Worm (Caenorhabditis elegans) whole organism, L4/young adult: Measurements from ENCODE around the gene C32D5.14.

Source experiments
- W03F9.2 ChIP-seq: fragments of 150-350 bp; optimal IDR thresholded peaks from 2 replicates; lab custom pipeline; 2014; ENCODE audit warnings: missing biosample characterization, missing genetic modification characterization
- dao-5 ChIP-seq: sonication (generic microtip); optimal IDR thresholded peaks from 2 replicates; lab custom pipeline; 2016; ENCODE audit warnings: missing genotype, missing genetic modification characterization, moderate library complexity, missing compliant biosample characterization
- him-1 ChIP-seq: sonication (generic microtip); optimal IDR thresholded peaks from 2 replicates; lab custom pipeline; 2016; ENCODE audit warnings: missing genotype, missing genetic modification reagents, missing genetic modification characterization, missing compliant biosample characterization

C32D5.14 gene

ce11 chrII:6324086-6324485 lies 11.2 kb upstream of the C32D5.14 start, which contains the start of gene sma-6:
sma-6 (plus strand) TSS chrII:6324484.
- TF ChIP-seq him-1 (tag; lab: Kevin White, UChicago) (no peak), dao-5 (tag; lab: Kevin White, UChicago) (no peak), W03F9.2 (tag; lab: Kevin White, UChicago) (no peak)

- TF ChIP-seq W03F9.2 (tag; lab: Kevin White, UChicago) (no peak), him-1 (tag; lab: Kevin White, UChicago) (no peak), dao-5 (tag; lab: Kevin White, UChicago) (no peak)
These were observed 8.0 kb upstream of the C32D5.14 start for ce11 chrII:6327317-6327716.

DNA sequence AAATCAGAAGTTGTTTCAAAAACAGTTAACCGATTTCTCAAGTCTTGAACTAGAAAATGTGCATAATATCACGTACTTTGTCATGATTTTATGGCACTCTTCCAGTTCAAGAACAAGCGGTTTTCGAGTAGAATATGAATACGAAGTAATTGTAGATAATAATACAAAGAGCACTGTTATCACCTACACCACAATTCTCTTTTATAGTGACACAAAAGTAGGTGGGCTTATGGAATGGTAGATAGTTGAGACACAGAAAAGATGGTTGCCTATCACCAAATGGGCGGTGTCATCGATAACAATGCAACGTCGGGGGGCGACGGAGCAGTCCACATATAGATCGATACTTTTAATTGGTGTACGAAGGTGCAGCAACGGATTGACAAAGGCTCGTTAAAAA lies 6.6 kb upstream of the C32D5.14 start:
- no peak for TF ChIP-seq W03F9.2 (tag; lab: Kevin White, UChicago)
- TF ChIP-seq dao-5 (tag; lab: Kevin White, UChicago): no peak
- TF ChIP-seq him-1 (tag; lab: Kevin White, UChicago): no peak

ce11 chrII:6331222-6331830 lies 4.0 kb upstream of the C32D5.14 start, which contains the start of gene set-4:
set-4 (minus strand) TSS chrII:6331341.
- no peak for TF ChIP-seq dao-5 (tag; lab: Kevin White, UChicago)
- peak; percentile 51 for TF ChIP-seq W03F9.2 (tag; lab: Kevin White, UChicago)
- TF ChIP-seq him-1 (tag; lab: Kevin White, UChicago): peak; percentile 78

- no peak for TF ChIP-seq W03F9.2 (tag; lab: Kevin White, UChicago)
- TF ChIP-seq him-1 (tag; lab: Kevin White, UChicago): no peak
- TF ChIP-seq dao-5 (tag; lab: Kevin White, UChicago): no peak
These were observed 1.4 kb upstream of the C32D5.14 start, which contains the start of gene ttc-39B for ce11 chrII:6333887-6334286. ttc-39B (minus strand) TSS chrII:6333987.

DNA sequence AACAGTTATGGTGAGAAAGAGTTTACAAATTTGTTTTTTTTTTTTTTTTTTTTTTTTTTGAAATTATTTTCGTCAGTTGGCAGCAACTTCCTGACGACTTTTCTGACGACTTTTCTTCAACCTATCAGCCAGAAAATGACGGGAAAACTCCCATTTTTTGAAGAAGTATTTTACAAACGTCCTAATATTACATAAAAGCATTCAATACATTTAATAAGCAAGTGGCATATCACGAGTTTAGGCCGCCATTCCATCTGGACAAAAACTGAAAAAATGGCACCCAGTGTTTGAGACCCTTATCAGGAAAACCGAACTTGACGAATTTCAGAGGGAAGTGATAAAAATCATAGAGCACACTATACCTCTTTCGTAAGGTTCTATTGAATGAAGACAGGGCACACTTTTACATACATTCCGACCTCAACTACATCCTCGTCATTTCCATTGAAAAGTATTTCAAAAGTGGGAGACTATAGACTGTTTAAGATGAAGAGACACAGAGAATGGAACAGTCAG lies 485 bp upstream of the C32D5.14 start:
- TF ChIP-seq dao-5 (tag; lab: Kevin White, UChicago) (no peak), W03F9.2 (tag; lab: Kevin White, UChicago) (no peak), him-1 (tag; lab: Kevin White, UChicago) (no peak)

DNA sequence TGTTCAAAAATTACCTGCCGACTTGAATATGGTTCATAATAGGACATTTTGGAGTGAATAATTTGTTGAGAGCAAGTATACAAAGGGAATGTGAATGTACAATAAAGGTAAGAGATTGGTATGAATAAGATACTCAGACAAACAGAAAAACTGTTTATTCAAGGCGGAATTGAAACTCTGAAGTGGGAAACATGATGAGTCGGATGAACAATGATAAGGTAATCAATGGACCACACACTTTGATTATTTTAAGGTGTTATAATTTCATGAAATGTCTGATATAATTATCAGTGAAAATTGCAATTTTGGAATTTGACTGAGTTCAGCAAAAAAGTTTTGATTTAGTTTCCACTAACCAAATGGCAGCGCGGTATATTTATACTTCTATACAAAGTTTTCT lies 4.2 kb downstream of the C32D5.14 start:
- no peak for TF ChIP-seq him-1 (tag; lab: Kevin White, UChicago)
- no peak for TF ChIP-seq W03F9.2 (tag; lab: Kevin White, UChicago)
- TF ChIP-seq dao-5 (tag; lab: Kevin White, UChicago): no peak

- no peak for TF ChIP-seq W03F9.2 (tag; lab: Kevin White, UChicago)
- TF ChIP-seq dao-5 (tag; lab: Kevin White, UChicago): no peak
- no peak for TF ChIP-seq him-1 (tag; lab: Kevin White, UChicago)
These were observed 4.7 kb downstream of the C32D5.14 start, which contains the start of gene C32D5.7 for ce11 chrII:6339948-6340347. C32D5.7 (minus strand) TSS chrII:6340048.

ce11 chrII:6341076-6341475 lies 5.8 kb downstream of the C32D5.14 start:
- no peak for TF ChIP-seq W03F9.2 (tag; lab: Kevin White, UChicago)
- no peak for TF ChIP-seq him-1 (tag; lab: Kevin White, UChicago)
- TF ChIP-seq dao-5 (tag; lab: Kevin White, UChicago): no peak

ce11 chrII:6342455-6342854 lies 7.2 kb downstream of the C32D5.14 start:
- TF ChIP-seq him-1 (tag; lab: Kevin White, UChicago) (no peak), dao-5 (tag; lab: Kevin White, UChicago) (no peak), W03F9.2 (tag; lab: Kevin White, UChicago) (no peak)

DNA sequence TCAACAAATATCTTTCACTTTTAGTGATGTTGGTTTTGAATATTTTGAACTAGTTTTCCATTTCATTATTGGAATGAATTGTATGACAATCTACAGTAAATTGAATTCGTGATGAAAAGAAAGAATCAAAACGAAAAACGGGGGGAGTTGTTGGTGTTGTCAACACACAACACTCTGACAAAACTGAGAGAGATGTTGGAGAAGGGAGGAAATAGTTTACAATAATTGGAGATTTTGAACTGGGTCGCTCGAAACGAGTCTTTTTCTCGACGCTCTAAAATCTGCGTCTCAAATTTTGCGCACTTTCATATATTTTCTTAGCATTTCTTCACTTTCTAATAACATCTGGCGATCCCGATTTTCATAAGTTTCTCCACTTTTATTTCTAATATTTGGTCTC lies 8.6 kb downstream of the C32D5.14 start, which contains the start of gene txt-18:
TSS of gene txt-18 (plus strand) at position 180 of the 400 bp plus-strand sequence.
- TF ChIP-seq dao-5 (tag; lab: Kevin White, UChicago) (no peak), W03F9.2 (tag; lab: Kevin White, UChicago) (no peak), him-1 (tag; lab: Kevin White, UChicago) (no peak)

DNA sequence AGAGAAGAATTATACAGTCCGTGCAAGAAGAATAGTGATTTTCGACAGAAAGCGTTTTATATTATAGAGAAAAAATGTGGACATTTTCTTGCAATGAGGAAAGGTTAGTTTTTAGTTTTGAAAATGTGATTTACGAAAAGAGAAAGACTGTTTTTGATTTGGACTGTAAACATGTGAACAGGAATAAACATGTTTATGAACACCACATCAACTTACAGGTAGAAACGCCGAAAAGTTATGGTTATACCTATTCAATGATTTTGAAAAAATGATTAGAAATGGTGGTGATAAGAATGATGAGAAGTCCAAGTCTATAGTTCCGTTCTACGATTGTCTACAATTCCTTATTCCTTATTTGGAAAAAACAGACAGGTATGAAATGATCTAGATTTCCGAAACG lies 9.2 kb downstream of the C32D5.14 start:
- TF ChIP-seq him-1 (tag; lab: Kevin White, UChicago) (no peak), dao-5 (tag; lab: Kevin White, UChicago) (no peak), W03F9.2 (tag; lab: Kevin White, UChicago) (no peak)

DNA sequence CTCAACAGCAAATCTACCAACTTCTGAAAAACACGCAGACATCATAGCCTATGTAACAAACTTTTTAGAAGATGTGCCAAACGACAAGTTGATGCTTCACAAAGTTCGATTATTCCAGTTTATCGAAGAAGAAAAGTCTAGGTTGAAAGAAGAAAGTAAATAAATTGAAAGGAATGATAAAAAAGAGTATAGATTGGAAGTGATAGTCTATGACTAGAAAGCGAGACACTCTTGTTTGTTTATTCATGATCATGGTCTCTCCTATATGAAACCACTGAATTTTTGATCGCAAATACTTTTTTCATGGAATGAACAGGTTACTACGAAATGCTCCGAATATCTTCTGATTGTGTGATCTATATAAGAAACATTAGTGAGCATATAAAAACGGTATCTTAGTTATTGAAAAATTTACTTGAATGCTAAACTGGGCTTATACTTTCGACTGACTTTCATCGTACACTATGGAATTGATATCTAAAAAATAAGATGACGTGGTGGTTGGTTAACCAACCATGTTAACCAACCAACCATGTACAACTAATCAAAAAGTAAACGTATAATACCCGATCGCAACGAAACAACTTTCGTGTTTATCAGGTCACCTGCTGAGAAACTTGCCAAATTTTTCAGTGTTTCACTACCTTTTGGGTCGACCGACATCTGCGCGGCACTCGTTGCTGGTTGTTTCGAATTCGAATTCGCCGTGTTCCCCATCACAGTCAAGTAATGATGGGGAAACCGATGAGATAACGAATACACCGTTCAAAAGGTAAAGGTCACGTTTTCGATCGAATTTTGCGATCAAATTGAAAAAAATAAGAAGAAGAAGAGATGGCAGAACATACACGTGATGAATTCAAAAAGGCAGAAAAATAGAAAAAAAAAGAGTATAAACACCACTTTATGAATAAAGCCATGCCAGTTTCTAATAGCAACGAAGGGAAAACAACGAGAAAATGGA lies 10.2 kb downstream of the C32D5.14 start, which contains the start of gene C32D5.8:
TSS of gene C32D5.8 (minus strand) at position 770 of the 964 bp plus-strand sequence.
- TF ChIP-seq him-1 (tag; lab: Kevin White, UChicago): no peak
- no peak for TF ChIP-seq dao-5 (tag; lab: Kevin White, UChicago)
- TF ChIP-seq W03F9.2 (tag; lab: Kevin White, UChicago): no peak
